Fruit fly (Drosophila melanogaster): ENCODE results near the gene mesh.

mesh gene

dm6 chr3R:31240023-31240422 lies 44.5 kb upstream of the mesh start (continued):
- 0 out of 2 replicates have a peak, but pooled peaks have one; percentile 34 for TF ChIP-seq seq (GFP tag; IDR thresholded peaks at IDR 0.05)
- TF ChIP-seq sd (tag; optimal IDR thresholded peaks at IDR 0.05), result peak; percentile 8
- TF ChIP-seq CG17912 (GFP tag; optimal IDR thresholded peaks at IDR 0.05), result peak; percentile 19
- TF ChIP-seq CG12769 (tag; optimal IDR thresholded peaks at IDR 0.05), result peak; percentile 1
- no peak for TF ChIP-seq dimm (GFP tag; IDR thresholded peaks at IDR 0.05)
- TF ChIP-seq Dip3 (GFP tag; optimal IDR thresholded peaks at IDR 0.05), result peak; percentile 4
- peak; percentile 4 for TF ChIP-seq CG2120 (GFP tag; optimal IDR thresholded peaks at IDR 0.05)
- no peak for TF ChIP-seq ken (GFP tag; IDR thresholded peaks at IDR 0.05)
- TF ChIP-seq fd64A (GFP tag; optimal IDR thresholded peaks at IDR 0.05), result no peak
- TF ChIP-seq lab (GFP tag; optimal IDR thresholded peaks at IDR 0.05), result peak; percentile 49
- no peak for TF ChIP-seq trem (tag; optimal IDR thresholded peaks at IDR 0.05)
- TF ChIP-seq mam (GFP tag; optimal IDR thresholded peaks at IDR 0.05), result no peak
- peak; percentile 16 for TF ChIP-seq CG2678 (tag; optimal IDR thresholded peaks at IDR 0.05)
- no peak for TF ChIP-seq Sry-β (GFP tag; optimal IDR thresholded peaks at IDR 0.05)
- no peak for TF ChIP-seq Bgb (GFP tag; IDR thresholded peaks at IDR 0.05; ENCODE audit: partially characterized antibody)
- no peak for TF ChIP-seq schlank (tag; optimal IDR thresholded peaks at IDR 0.05)
- no peak for TF ChIP-seq TFAM (GFP tag; optimal IDR thresholded peaks at IDR 0.05)
- peak; percentile 67 for TF ChIP-seq Blimp-1 (GFP tag; optimal IDR thresholded peaks at IDR 0.05)
- TF ChIP-seq otp (GFP tag; IDR thresholded peaks at IDR 0.05), result peak; percentile 14; the same call in 1 of the 3 replicates
- TF ChIP-seq CG6765 (GFP tag; optimal IDR thresholded peaks at IDR 0.05), result peak; percentile 20
- no peak for TF ChIP-seq pros (GFP tag; optimal IDR thresholded peaks at IDR 0.05)
- no peak for TF ChIP-seq CG14710 (tag; optimal IDR thresholded peaks at IDR 0.05)
- no peak for TF ChIP-seq Meics (GFP tag; optimal IDR thresholded peaks at IDR 0.05)
- peak; percentile 35 for TF ChIP-seq CG12071 (GFP tag; optimal IDR thresholded peaks at IDR 0.05)
- peak in 1 of 2 experiments; percentile 29 for TF ChIP-seq Pdp1 (GFP tag; optimal IDR thresholded peaks at IDR 0.05)
- TF ChIP-seq CG43689 (GFP tag; IDR thresholded peaks at IDR 0.05), result no peak
- TF ChIP-seq mirr (GFP tag; optimal IDR thresholded peaks at IDR 0.05), result no peak
- TF ChIP-seq CG4854 (GFP tag; optimal IDR thresholded peaks at IDR 0.05), result no peak
- no peak for TF ChIP-seq B-H1 (GFP tag; IDR thresholded peaks at IDR 0.05)
- TF ChIP-seq CG9817 (tag; optimal IDR thresholded peaks at IDR 0.05), result no peak
- TF ChIP-seq twi (tag; optimal IDR thresholded peaks at IDR 0.05), result no peak
- TF ChIP-seq gsb (GFP tag; IDR thresholded peaks at IDR 0.05), result no peak
- no peak for TF ChIP-seq CG30020 (tag; optimal IDR thresholded peaks at IDR 0.05)
- TF ChIP-seq Lhr (GFP tag; optimal IDR thresholded peaks at IDR 0.05), result no peak
- TF ChIP-seq CG12104 (GFP tag; optimal IDR thresholded peaks at IDR 0.05), result no peak
- no peak for TF ChIP-seq sug (tag; optimal IDR thresholded peaks at IDR 0.05)
- TF ChIP-seq Fer1 (GFP tag; optimal IDR thresholded peaks at IDR 0.05), result no peak
- no peak for TF ChIP-seq CG10543 (GFP tag; optimal IDR thresholded peaks at IDR 0.05)
- TF ChIP-seq CG6813 (GFP tag; optimal IDR thresholded peaks at IDR 0.05), result no peak
- TF ChIP-seq CG9727 (GFP tag; optimal IDR thresholded peaks at IDR 0.05), result no peak
- peak; percentile 3 for TF ChIP-seq zfh2 (GFP tag; optimal IDR thresholded peaks at IDR 0.05)
- TF ChIP-seq Tbp (GFP tag; optimal IDR thresholded peaks at IDR 0.05), result no peak
- no peak for TF ChIP-seq CG6175 (GFP tag; IDR thresholded peaks at IDR 0.05)
- TF ChIP-seq pan (optimal IDR thresholded peaks at IDR 0.05), result no peak
- no peak for TF ChIP-seq pan (GFP tag; optimal IDR thresholded peaks at IDR 0.05 in 1 of 2, IDR thresholded peaks at IDR 0.05 in 1 of 2)
- TF ChIP-seq CG14014 (GFP tag; IDR thresholded peaks at IDR 0.05), result no peak; the same call in 1 of the 2 replicates
- peak in 1 of 2 experiments; percentile 76 for TF ChIP-seq Hr78 (GFP tag; optimal IDR thresholded peaks at IDR 0.05)
- TF ChIP-seq sens (GFP tag), result no peak
- TF ChIP-seq CG1529 (GFP tag; optimal IDR thresholded peaks at IDR 0.05), result no peak
- TF ChIP-seq wek (GFP tag; optimal IDR thresholded peaks at IDR 0.05), result peak; percentile 14
